Worm (Caenorhabditis elegans): ENCODE measurements around the gene rpoa-12.

DNA sequence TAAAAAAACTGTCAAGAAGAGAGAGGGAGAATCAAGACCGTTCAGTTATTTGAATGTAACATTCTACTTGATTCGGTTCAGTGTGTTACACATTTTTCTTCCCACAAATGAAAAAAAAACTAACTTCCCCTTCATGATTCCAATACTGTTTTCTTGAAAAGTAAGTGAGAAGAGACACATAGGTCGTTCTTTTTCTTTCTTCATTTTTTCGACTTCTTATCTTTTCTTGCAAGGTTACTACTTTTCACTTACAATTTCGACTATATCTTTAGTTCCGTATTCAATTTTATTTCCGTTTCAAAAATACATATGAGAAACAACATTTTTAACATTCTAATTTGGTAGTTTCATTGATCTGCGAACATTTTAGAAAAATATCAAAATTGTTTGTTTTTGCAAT is 16.1 kb upstream of the rpoa-12 start:
- TF ChIP-seq aly-2 (tag; optimal IDR thresholded peaks at IDR 0.05) (no peak), ama-1 (optimal IDR thresholded peaks at IDR 0.05) (no peak), nhr-25 (tag; optimal IDR thresholded peaks at IDR 0.05) (no peak), sma-3 (GFP tag; optimal IDR thresholded peaks at IDR 0.05) (no peak), unc-39 (tag; optimal IDR thresholded peaks at IDR 0.05) (no peak), crh-2 (tag; optimal IDR thresholded peaks at IDR 0.05) (no peak), zag-1 (tag; optimal IDR thresholded peaks at IDR 0.05) (no peak), egl-27 (tag; optimal IDR thresholded peaks at IDR 0.05) (no peak), nhr-77 (tag; optimal IDR thresholded peaks at IDR 0.05) (no peak), lin-11 (tag; optimal IDR thresholded peaks at IDR 0.05) (no peak), ceh-82 (tag; optimal IDR thresholded peaks at IDR 0.05) (no peak), nhr-12 (tag; optimal IDR thresholded peaks at IDR 0.05) (no peak)

All from whole organism, L2 larva.